Fruit fly (Drosophila melanogaster): Measurements from ENCODE around the gene CG9662.

CG9662 gene

dm6 chr2L:3366043-3366679, 10.4 kb downstream of the CG9662 start:
- TF ChIP-seq CG4496 (GFP tag; IDR thresholded peaks at IDR 0.05): no peak
- no peak for TF ChIP-seq CG14655 (GFP tag; optimal IDR thresholded peaks at IDR 0.05)
- TF ChIP-seq CG34367 (tag; optimal IDR thresholded peaks at IDR 0.05): no peak
- no peak for TF ChIP-seq Pif1B (GFP tag; optimal IDR thresholded peaks at IDR 0.05)
- TF ChIP-seq gl (tag; optimal IDR thresholded peaks at IDR 0.05): no peak
- no peak for TF ChIP-seq CG8159 (tag; optimal IDR thresholded peaks at IDR 0.05)
- no peak for TF ChIP-seq CG15710 (tag; optimal IDR thresholded peaks at IDR 0.05)

DNA sequence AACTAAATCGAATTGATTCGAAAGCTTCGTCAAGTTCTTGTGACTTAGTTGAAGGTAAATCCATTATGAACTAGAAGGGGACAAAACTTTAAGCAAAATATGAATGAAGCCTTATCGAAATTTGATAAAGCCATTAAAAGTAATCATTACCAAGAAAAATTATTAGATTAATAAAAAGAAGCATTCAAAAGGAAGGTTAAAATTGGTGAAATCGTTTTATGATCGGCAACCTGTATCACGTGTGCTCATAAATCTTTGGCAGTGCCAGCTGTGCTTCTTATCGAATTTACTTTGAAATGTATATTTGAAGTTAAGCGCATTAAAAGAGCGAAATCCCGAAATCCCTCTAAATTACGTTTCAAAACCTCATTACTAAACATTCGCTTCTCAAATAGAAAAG, 14.7 kb downstream of the CG9662 start:
- no peak for TF ChIP-seq CG34367 (tag; optimal IDR thresholded peaks at IDR 0.05)
- TF ChIP-seq Pif1A (GFP tag; optimal IDR thresholded peaks at IDR 0.05): no peak
- no peak for TF ChIP-seq CG4496 (GFP tag; IDR thresholded peaks at IDR 0.05)
- TF ChIP-seq Pif1B (GFP tag; optimal IDR thresholded peaks at IDR 0.05): no peak
- TF ChIP-seq CG9948 (tag; optimal IDR thresholded peaks at IDR 0.05): no peak
- no peak for TF ChIP-seq CG17806 (tag; optimal IDR thresholded peaks at IDR 0.05)
- no peak for TF ChIP-seq CG12605 (GFP tag; IDR thresholded peaks at IDR 0.05)
- no peak for TF ChIP-seq CG8159 (tag; optimal IDR thresholded peaks at IDR 0.05)
- TF ChIP-seq Snoo (tag; optimal IDR thresholded peaks at IDR 0.05): no peak
- TF ChIP-seq gl (tag; optimal IDR thresholded peaks at IDR 0.05): no peak
- TF ChIP-seq CG13204 (GFP tag; optimal IDR thresholded peaks at IDR 0.05): no peak
- TF ChIP-seq CG14655 (GFP tag; optimal IDR thresholded peaks at IDR 0.05): no peak
- TF ChIP-seq CG10348 (GFP tag; IDR thresholded peaks at IDR 0.05): no peak
- TF ChIP-seq Ets98B (GFP tag; IDR thresholded peaks at IDR 0.05): no peak
- no peak for TF ChIP-seq CG32121 (GFP tag; IDR thresholded peaks at IDR 0.05)
- no peak for TF ChIP-seq CG15710 (tag; optimal IDR thresholded peaks at IDR 0.05)
- no peak for TF ChIP-seq EcR (GFP tag; optimal IDR thresholded peaks at IDR 0.05)
- no peak for TF ChIP-seq D1 (tag; optimal IDR thresholded peaks at IDR 0.05)
- no peak for TF ChIP-seq rn (GFP tag; IDR thresholded peaks at IDR 0.05)
- no peak for TF ChIP-seq fd96Ca (GFP tag; IDR thresholded peaks at IDR 0.05)

dm6 chr2L:3356790-3357696, 19.5 kb downstream of the CG9662 start, which contains the start of gene CG8838:
CG8838 (plus strand) TSS chr2L:3357646.
- TF ChIP-seq CG15710 (tag; optimal IDR thresholded peaks at IDR 0.05) (no peak), Pif1B (GFP tag; optimal IDR thresholded peaks at IDR 0.05) (no peak), CG12605 (GFP tag; IDR thresholded peaks at IDR 0.05) (no peak), CG9948 (tag; optimal IDR thresholded peaks at IDR 0.05) (no peak), CG13204 (GFP tag; optimal IDR thresholded peaks at IDR 0.05) (no peak), Ets98B (GFP tag; IDR thresholded peaks at IDR 0.05) (no peak), CG32121 (GFP tag; IDR thresholded peaks at IDR 0.05) (no peak), Snoo (tag; optimal IDR thresholded peaks at IDR 0.05) (no peak), rn (GFP tag; IDR thresholded peaks at IDR 0.05) (no peak), CG8301 (tag; optimal IDR thresholded peaks at IDR 0.05) (no peak), CG4496 (GFP tag; IDR thresholded peaks at IDR 0.05) (no peak), Pif1A (GFP tag; optimal IDR thresholded peaks at IDR 0.05) (no peak), CG8159 (tag; optimal IDR thresholded peaks at IDR 0.05) (no peak), EcR (GFP tag; optimal IDR thresholded peaks at IDR 0.05) (no peak)

dm6 chr2L:3356193-3356645, 20.3 kb downstream of the CG9662 start:
- TF ChIP-seq CG8159 (tag; optimal IDR thresholded peaks at IDR 0.05) (peak; percentile 82), EcR (GFP tag; optimal IDR thresholded peaks at IDR 0.05) (peak; percentile 78), gl (tag; optimal IDR thresholded peaks at IDR 0.05) (peak; percentile 91), CG8301 (tag; optimal IDR thresholded peaks at IDR 0.05) (peak; percentile 31), CG32121 (GFP tag; IDR thresholded peaks at IDR 0.05) (peak; percentile 52), D1 (tag; optimal IDR thresholded peaks at IDR 0.05) (no peak), CG13204 (GFP tag; optimal IDR thresholded peaks at IDR 0.05) (peak; percentile 96), CG34367 (tag; optimal IDR thresholded peaks at IDR 0.05) (peak; percentile 80), CG15710 (tag; optimal IDR thresholded peaks at IDR 0.05) (peak; percentile 81), Pif1A (GFP tag; optimal IDR thresholded peaks at IDR 0.05) (peak; percentile 83), rn (GFP tag; IDR thresholded peaks at IDR 0.05) (no peak), CG17806 (tag; optimal IDR thresholded peaks at IDR 0.05) (peak; percentile 74), CG14655 (GFP tag; optimal IDR thresholded peaks at IDR 0.05) (no peak), CG4496 (GFP tag; IDR thresholded peaks at IDR 0.05) (peak; percentile 52; the same call in 2 of the 3 replicates), Ets98B (GFP tag; IDR thresholded peaks at IDR 0.05) (0 out of 2 replicates have a peak, but pooled peaks have one; percentile 22), CG12605 (GFP tag; IDR thresholded peaks at IDR 0.05) (0 out of 2 replicates have a peak, but pooled peaks have one; percentile 54), Pif1B (GFP tag; optimal IDR thresholded peaks at IDR 0.05) (peak; percentile 70), Snoo (tag; optimal IDR thresholded peaks at IDR 0.05) (peak; percentile 20), CG9948 (tag; optimal IDR thresholded peaks at IDR 0.05) (peak; percentile 72), fd96Ca (GFP tag; IDR thresholded peaks at IDR 0.05) (0 out of 3 replicates have a peak, but pooled peaks have one; percentile 16), CG10348 (GFP tag; IDR thresholded peaks at IDR 0.05) (no peak)

- TF ChIP-seq fd96Ca (GFP tag; IDR thresholded peaks at IDR 0.05) (peak; percentile 47; the same call in 1 of the 3 replicates), Snoo (tag; optimal IDR thresholded peaks at IDR 0.05) (no peak)
Observed at dm6 chr2L:3355791-3356190, 20.7 kb downstream of the CG9662 start.
